Fruit fly (Drosophila melanogaster): ENCODE results near the gene CG43117.

DNA sequence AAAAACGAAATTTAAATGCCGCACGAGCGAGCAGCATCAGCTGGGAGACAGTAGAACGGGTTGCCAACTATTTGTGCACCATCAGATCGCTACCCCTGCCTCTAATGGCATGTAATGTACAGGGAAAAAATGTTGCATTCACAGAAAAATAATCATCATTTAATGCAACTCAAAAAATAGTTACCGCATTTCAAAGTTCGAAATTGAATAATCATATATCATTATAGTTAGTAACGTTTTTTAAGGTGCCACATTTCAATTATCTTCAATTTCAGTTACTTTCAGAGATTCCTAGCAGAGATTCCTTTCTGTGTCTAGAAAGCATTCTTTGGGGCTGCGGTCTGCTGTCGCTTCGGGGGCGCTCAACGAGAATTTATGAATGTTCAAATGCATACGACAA lies 26.6 kb downstream of the CG43117 start:
- TF ChIP-seq Pif1A (GFP tag; optimal IDR thresholded peaks at IDR 0.05), result peak; percentile 10
- no peak for TF ChIP-seq D1 (tag; optimal IDR thresholded peaks at IDR 0.05)
- TF ChIP-seq CG8159 (tag; optimal IDR thresholded peaks at IDR 0.05), result no peak
- no peak for TF ChIP-seq CG9948 (tag; optimal IDR thresholded peaks at IDR 0.05)
- TF ChIP-seq CG17806 (tag; optimal IDR thresholded peaks at IDR 0.05), result no peak
- TF ChIP-seq CG12605 (GFP tag; IDR thresholded peaks at IDR 0.05), result no peak
- no peak for TF ChIP-seq fd96Ca (GFP tag; IDR thresholded peaks at IDR 0.05)
- TF ChIP-seq CG15710 (tag; optimal IDR thresholded peaks at IDR 0.05), result no peak
- no peak for TF ChIP-seq Ets98B (GFP tag; IDR thresholded peaks at IDR 0.05)
- TF ChIP-seq CG4496 (GFP tag; IDR thresholded peaks at IDR 0.05), result no peak; the same call in 2 of the 3 replicates
